Fruit fly (Drosophila melanogaster) whole organism, embryonic: ENCODE data around the gene CG7304.

Experiments
- Adf1 ChIP-seq: fragments of 200-800 bp; sonication (Bioruptor generic); IDR thresholded peaks from 2 replicates; pipeline ENCODE4 v1.3.6; 2022; ENCODE audit warnings: missing biosample characterization, missing genetic modification characterization
- CG10209 ChIP-seq: fragments of 200-800 bp; sonication (Bioruptor generic); optimal IDR thresholded peaks from 3 replicates; lab custom pipeline; 2017; ENCODE audit warnings: missing biosample characterization, mild to moderate bottlenecking, missing genetic modification characterization, missing genetic modification reagents
- CG1233 ChIP-seq: fragments of 200-800 bp; sonication (Bioruptor generic); optimal IDR thresholded peaks from 4 replicates; lab custom pipeline; 2018; ENCODE audit warnings: missing biosample characterization, mild to moderate bottlenecking, missing genetic modification characterization
- CG12942 ChIP-seq: fragments of 200-800 bp; sonication (Bioruptor generic); optimal IDR thresholded peaks from 3 replicates; lab custom pipeline; 2016; ENCODE audit warnings: missing biosample characterization, missing genetic modification characterization
- CG13424 ChIP-seq: fragments of 200-800 bp; sonication (Bioruptor generic); optimal IDR thresholded peaks from 2 replicates; lab custom pipeline; 2019; ENCODE audit warnings: missing biosample characterization, mild to moderate bottlenecking, missing genetic modification characterization, moderate library complexity
- CG14667 ChIP-seq: fragments of 200-800 bp; sonication (Bioruptor generic); IDR thresholded peaks from 2 replicates; pipeline ENCODE4 v1.3.6; 2022; ENCODE audit warnings: missing biosample characterization, missing genetic modification characterization
- CG15696 ChIP-seq: fragments of 200-800 bp; sonication (Bioruptor generic); optimal IDR thresholded peaks from 2 replicates; lab custom pipeline; 2019; ENCODE audit warnings: missing biosample characterization, mild to moderate bottlenecking, missing genetic modification characterization, moderate library complexity
- CG17328 ChIP-seq: fragments of 200-800 bp; sonication (Bioruptor generic); IDR thresholded peaks from 2 replicates; pipeline ENCODE4 v1.3.6; 2022; ENCODE audit warnings: missing biosample characterization, missing genetic modification characterization
- CG17802 ChIP-seq: fragments of 200-800 bp; sonication (Bioruptor generic); optimal IDR thresholded peaks from 2 replicates; lab custom pipeline; 2018; ENCODE audit warnings: missing biosample characterization, mild to moderate bottlenecking, missing genetic modification characterization, moderate library complexity
- CG17829 ChIP-seq: fragments of 200-800 bp; optimal IDR thresholded peaks from 2 replicates; lab custom pipeline; 2019; ENCODE audit warnings: missing biosample characterization, mild to moderate bottlenecking, missing genetic modification characterization, moderate library complexity
- CG1792 ChIP-seq: fragments of 200-800 bp; sonication (Bioruptor generic); optimal IDR thresholded peaks from 2 replicates; lab custom pipeline; 2016; ENCODE audit warnings: missing biosample characterization, missing genetic modification characterization
- CG2120 ChIP-seq: fragments of 200-800 bp; sonication (Bioruptor generic); optimal IDR thresholded peaks from 3 replicates; lab custom pipeline; 2016; ENCODE audit warnings: missing biosample characterization, missing genetic modification characterization
- CG30431 ChIP-seq: fragments of 200-800 bp; sonication (Bioruptor generic); optimal IDR thresholded peaks from 2 replicates; lab custom pipeline; 2017; ENCODE audit warnings: missing biosample characterization, missing genetic modification characterization
- CG33213 ChIP-seq: fragments of 200-800 bp; sonication (Bioruptor generic); optimal IDR thresholded peaks from 3 replicates; lab custom pipeline; 2016; ENCODE audit warnings: missing biosample characterization, missing genetic modification characterization
- CG3407 ChIP-seq: fragments of 200-800 bp; sonication (Bioruptor generic); optimal IDR thresholded peaks from 2 replicates; lab custom pipeline; 2018; ENCODE audit warnings: missing biosample characterization, mild to moderate bottlenecking, missing genetic modification characterization
- CG4707 ChIP-seq: fragments of 200-800 bp; sonication (Bioruptor generic); optimal IDR thresholded peaks from 2 replicates; lab custom pipeline; 2018; ENCODE audit warnings: missing biosample characterization, mild to moderate bottlenecking, missing genetic modification characterization, moderate library complexity
- CG5953 ChIP-seq: fragments of 200-800 bp; sonication (Bioruptor generic); IDR thresholded peaks from 2 replicates; pipeline ENCODE4 v1.3.6; 2022; ENCODE audit warnings: missing biosample characterization, missing genetic modification characterization
- CG7556 ChIP-seq: fragments of 200-800 bp; sonication (Bioruptor generic); optimal IDR thresholded peaks from 2 replicates; lab custom pipeline; 2017; ENCODE audit warnings: missing biosample characterization, mild to moderate bottlenecking, missing genetic modification characterization
- CG7987 ChIP-seq: fragments of 200-800 bp; sonication (Bioruptor generic); optimal IDR thresholded peaks from 2 replicates; lab custom pipeline; 2018; ENCODE audit warnings: missing biosample characterization, mild to moderate bottlenecking, missing genetic modification characterization, moderate library complexity
- CG8281 ChIP-seq: fragments of 200-800 bp; sonication (Bioruptor generic); optimal IDR thresholded peaks from 2 replicates; lab custom pipeline; 2018; ENCODE audit warnings: missing biosample characterization, mild to moderate bottlenecking, missing genetic modification characterization, moderate library complexity
- CG8290 ChIP-seq, 3 experiments: fragments of 200-800 bp; sonication (Bioruptor generic); optimal IDR thresholded peaks; 2 replicates each; lab custom pipeline; 2016 to 2019; ENCODE audit warnings: missing biosample characterization in 3 of 3, missing genetic modification characterization in 3 of 3, mild to moderate bottlenecking in 2 of 3, moderate library complexity in 1 of 3
- CG9609 ChIP-seq: fragments of 200-800 bp; sonication (Bioruptor generic); optimal IDR thresholded peaks from 3 replicates; lab custom pipeline; 2016; ENCODE audit warnings: missing biosample characterization, missing genetic modification characterization
- CG9876 ChIP-seq: fragments of 200-800 bp; sonication (Bioruptor generic); optimal IDR thresholded peaks from 2 replicates; lab custom pipeline; 2016; ENCODE audit warnings: missing biosample characterization, missing genetic modification characterization
- CG9932 ChIP-seq: fragments of 200-800 bp; sonication (Bioruptor generic); IDR thresholded peaks from 2 replicates; pipeline ENCODE4 v1.3.6; 2022; ENCODE audit warnings: missing biosample characterization, missing genetic modification characterization
- Dad ChIP-seq: fragments of 200-800 bp; sonication (Bioruptor generic); optimal IDR thresholded peaks from 3 replicates; lab custom pipeline; 2016; ENCODE audit warnings: missing biosample characterization, missing genetic modification characterization
- Doc2 ChIP-seq: fragments of 200-800 bp; sonication (Bioruptor generic); IDR thresholded peaks from 2 replicates; pipeline ENCODE4 v1.3.6; 2022; ENCODE audit warnings: missing biosample characterization, missing genetic modification characterization
- Drgx ChIP-seq: fragments of 200-800 bp; sonication (Bioruptor generic); IDR thresholded peaks from 2 replicates; pipeline ENCODE4 v1.3.6; 2022; ENCODE audit warnings: missing biosample characterization, missing genetic modification characterization
- Gug ChIP-seq: fragments of 200-800 bp; sonication (Bioruptor generic); IDR thresholded peaks from 4 replicates; pipeline ENCODE4 v1.3.6; 2022; ENCODE audit warnings: missing biosample characterization, missing genetic modification characterization
- HLH54F ChIP-seq: fragments of 200-800 bp; sonication (Bioruptor generic); optimal IDR thresholded peaks from 3 replicates; lab custom pipeline; 2016; ENCODE audit warnings: missing biosample characterization, missing genetic modification characterization
- Hmr ChIP-seq: fragments of 200-800 bp; sonication (Bioruptor generic); optimal IDR thresholded peaks from 3 replicates; lab custom pipeline; 2017; ENCODE audit warnings: mild to moderate bottlenecking, missing biosample characterization, missing genetic modification reagents, missing genetic modification characterization
- MBD-R2 ChIP-seq: fragments of 200-800 bp; sonication (Bioruptor generic); IDR thresholded peaks from 2 replicates; pipeline ENCODE4 v1.3.6; 2022; ENCODE audit warnings: missing biosample characterization, missing genetic modification characterization
- MESR4 ChIP-seq: fragments of 200-800 bp; sonication (Bioruptor generic); optimal IDR thresholded peaks from 2 replicates; lab custom pipeline; 2018; ENCODE audit warnings: missing biosample characterization, mild to moderate bottlenecking, missing genetic modification characterization, moderate library complexity
- Max ChIP-seq: fragments of 200-800 bp; sonication (Bioruptor generic); optimal IDR thresholded peaks from 2 replicates; lab custom pipeline; 2016; ENCODE audit warnings: missing biosample characterization, mild to moderate bottlenecking, missing genetic modification characterization
- Ssrp ChIP-seq: fragments of 200-800 bp; sonication (Bioruptor generic); optimal IDR thresholded peaks from 2 replicates; lab custom pipeline; 2018; ENCODE audit warnings: missing biosample characterization, mild to moderate bottlenecking, missing genetic modification characterization, moderate library complexity
- Taf1 ChIP-seq: fragments of 200-800 bp; sonication (Bioruptor generic); IDR thresholded peaks from 2 replicates; pipeline ENCODE4 v1.3.6; 2022; ENCODE audit warnings: missing biosample characterization, missing genetic modification characterization
- al ChIP-seq: fragments of 200-800 bp; sonication (Bioruptor generic); IDR thresholded peaks from 2 replicates; pipeline ENCODE4 v1.3.6; 2022; ENCODE audit warnings: missing biosample characterization, missing genetic modification characterization
- croc ChIP-seq: fragments of 200-800 bp; sonication (Bioruptor generic); conservative IDR thresholded peaks from 3 replicates; pipeline ENCODE4 v1.3.6; 2022; ENCODE audit warnings: missing biosample characterization, missing genetic modification characterization
- cwo ChIP-seq: fragments of 200-800 bp; sonication (Bioruptor generic); optimal IDR thresholded peaks from 3 replicates; lab custom pipeline; 2017; ENCODE audit warnings: missing biosample characterization, missing genetic modification characterization, mild to moderate bottlenecking, moderate library complexity, missing genetic modification reagents
- hkb ChIP-seq, 2 experiments: fragments of 200-800 bp in 1 of 2; fragments of >200 bp in 1 of 2; sonication (Bioruptor generic) in 1 of 2; IDR thresholded peaks in 1 of 2; optimal IDR thresholded peaks in 1 of 2; 2 replicates each; pipeline versions ENCODE4 v1.3.6 to Lab custom; 2017 to 2022; ENCODE audit warnings: missing biosample characterization in 1 of 2, missing genetic modification characterization in 1 of 2
- jing ChIP-seq: fragments of 200-800 bp; sonication (Bioruptor generic); optimal IDR thresholded peaks from 2 replicates; lab custom pipeline; 2018; ENCODE audit warnings: missing biosample characterization, mild to moderate bottlenecking, missing genetic modification characterization
- lbe ChIP-seq: fragments of 200-800 bp; sonication (Bioruptor generic); optimal IDR thresholded peaks from 2 replicates; lab custom pipeline; 2016; ENCODE audit warnings: missing biosample characterization, mild to moderate bottlenecking, missing genetic modification characterization
- lilli ChIP-seq: fragments of 200-800 bp; sonication (Bioruptor generic); optimal IDR thresholded peaks from 3 replicates; lab custom pipeline; 2016; ENCODE audit warnings: missing biosample characterization, missing genetic modification characterization
- peb ChIP-seq: fragments of 200-800 bp; sonication (Bioruptor generic); IDR thresholded peaks from 2 replicates; pipeline ENCODE4 v1.3.6; 2022; ENCODE audit warnings: missing biosample characterization, missing genetic modification characterization
- ranshi ChIP-seq: fragments of 200-800 bp; sonication (Bioruptor generic); IDR thresholded peaks from 2 replicates; pipeline ENCODE4 v1.3.6; 2022; ENCODE audit warnings: missing biosample characterization, missing genetic modification characterization
- salm ChIP-seq: fragments of 200-800 bp; sonication (Bioruptor generic); optimal IDR thresholded peaks from 2 replicates; lab custom pipeline; 2018; ENCODE audit warnings: missing biosample characterization, mild to moderate bottlenecking, missing genetic modification characterization
- sc ChIP-seq, 3 experiments: fragments of >200 bp in 2 of 3; fragments of 200-800 bp in 1 of 3; sonication (Bioruptor generic) in 1 of 3; optimal IDR thresholded peaks; 2 replicates in 2 of 3; 3 replicates in 1 of 3; lab custom pipeline; 2017; ENCODE audit warnings: mild to moderate bottlenecking in 1 of 3, missing biosample characterization in 1 of 3, missing genetic modification characterization in 1 of 3, missing genetic modification reagents in 1 of 3
- schlank ChIP-seq: fragments of 200-800 bp; sonication (Bioruptor generic); optimal IDR thresholded peaks from 2 replicates; lab custom pipeline; 2018; ENCODE audit warnings: missing biosample characterization, mild to moderate bottlenecking, missing genetic modification characterization
- seq ChIP-seq: fragments of 200-800 bp; sonication (Bioruptor generic); IDR thresholded peaks from 2 replicates; pipeline ENCODE4 v1.3.6; 2022; ENCODE audit warnings: missing biosample characterization, missing genetic modification characterization
- sisA ChIP-seq: fragments of 200-800 bp; sonication (Bioruptor generic); IDR thresholded peaks from 2 replicates; pipeline ENCODE4 v1.3.6; 2022; ENCODE audit warnings: missing biosample characterization, missing genetic modification characterization
- wdn ChIP-seq: fragments of 200-800 bp; sonication (Bioruptor generic); IDR thresholded peaks from 2 replicates; pipeline ENCODE4 v1.3.6; 2022; ENCODE audit warnings: missing biosample characterization, missing genetic modification characterization

CG7304 gene

DNA sequence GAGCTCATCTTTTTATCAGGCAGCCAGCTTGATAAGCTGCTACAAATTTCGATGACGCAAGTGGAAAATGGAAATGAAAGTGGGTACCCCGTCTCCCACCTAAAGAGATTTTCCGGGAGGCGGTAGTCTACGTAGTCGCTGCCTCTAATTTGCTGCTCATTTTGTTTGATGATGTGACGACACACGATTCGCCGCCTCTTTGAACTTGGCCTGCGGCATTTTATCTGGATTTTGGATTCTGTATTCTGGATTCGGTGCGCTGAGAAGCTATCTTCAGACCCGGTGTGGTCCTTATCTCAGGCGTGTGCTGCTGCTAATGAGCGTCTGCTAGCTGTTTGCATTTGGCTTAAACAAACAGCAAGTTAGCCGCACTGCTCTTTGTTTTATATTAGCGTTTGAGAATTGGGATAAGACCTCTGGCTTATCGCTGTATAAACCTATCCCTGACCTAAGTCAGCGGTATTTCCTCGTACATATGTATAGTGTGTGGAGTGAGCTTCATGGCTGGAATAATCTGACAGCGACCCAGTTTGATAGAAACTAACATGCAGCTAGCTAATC lies 34.5 kb downstream of the CG7304 start (continued):
- TF ChIP-seq jing (GFP tag; lab: Kevin White, UChicago) (no peak), CG17802 (tag; lab: Kevin White, UChicago) (peak; percentile 10), CG17328 (peak; percentile 57), CG15696 (tag; lab: Kevin White, UChicago) (peak; percentile 69), MBD-R2 (GFP tag; lab: Robert Waterston, UW) (no peak; the same call in 1 of the 2 replicates), CG7987 (GFP tag; lab: Kevin White, UChicago) (peak; percentile 70), lilli (peak; percentile 22), hkb (optimal IDR thresholded peaks at IDR 0.05; lab: Kevin White, UChicago) (no peak), hkb (GFP tag; IDR thresholded peaks at IDR 0.05; lab: Robert Waterston, UW) (peak; percentile 80), CG12942 (GFP tag; lab: Kevin White, UChicago) (peak; percentile 41), CG33213 (GFP tag; lab: Kevin White, UChicago) (peak; percentile 77), HLH54F (GFP tag; lab: Kevin White, UChicago) (peak; percentile 5), CG14667 (no peak), CG9609 (peak; percentile 12), MESR4 (no peak), al (GFP tag; lab: Robert Waterston, UW) (no peak), croc (GFP tag; lab: Robert Waterston, UW) (no peak), CG7556 (GFP tag; lab: Kevin White, UChicago) (peak; percentile 43), CG4707 (GFP tag; lab: Kevin White, UChicago) (peak; percentile 51), CG9876 (GFP tag; lab: Kevin White, UChicago) (peak; percentile 29), schlank (peak; percentile 57), CG1792 (GFP tag; lab: Kevin White, UChicago) (peak; percentile 86), CG5953 (peak; percentile 74), CG8281 (peak; percentile 29), sc (optimal IDR thresholded peaks at IDR 0.05; lab: Kevin White, UChicago) (no peak), sc (GFP tag; optimal IDR thresholded peaks at IDR 0.05; lab: Kevin White, UChicago) (peak; percentile 63), CG10209 (peak; percentile 77), Gug (GFP tag; lab: Robert Waterston, UW) (no peak), sisA (GFP tag; lab: Robert Waterston, UW) (no peak), CG8290 (GFP tag; optimal IDR thresholded peaks at IDR 0.05; lab: Kevin White, UChicago) (peak; percentile 56), CG8290 (tag; optimal IDR thresholded peaks at IDR 0.05; lab: Kevin White, UChicago) (peak in 1 of 2 experiments; percentile 65), Hmr (peak; percentile 75), Dad (GFP tag; lab: Kevin White, UChicago) (peak; percentile 47), Max (GFP tag; lab: Kevin White, UChicago) (peak; percentile 34)

DNA sequence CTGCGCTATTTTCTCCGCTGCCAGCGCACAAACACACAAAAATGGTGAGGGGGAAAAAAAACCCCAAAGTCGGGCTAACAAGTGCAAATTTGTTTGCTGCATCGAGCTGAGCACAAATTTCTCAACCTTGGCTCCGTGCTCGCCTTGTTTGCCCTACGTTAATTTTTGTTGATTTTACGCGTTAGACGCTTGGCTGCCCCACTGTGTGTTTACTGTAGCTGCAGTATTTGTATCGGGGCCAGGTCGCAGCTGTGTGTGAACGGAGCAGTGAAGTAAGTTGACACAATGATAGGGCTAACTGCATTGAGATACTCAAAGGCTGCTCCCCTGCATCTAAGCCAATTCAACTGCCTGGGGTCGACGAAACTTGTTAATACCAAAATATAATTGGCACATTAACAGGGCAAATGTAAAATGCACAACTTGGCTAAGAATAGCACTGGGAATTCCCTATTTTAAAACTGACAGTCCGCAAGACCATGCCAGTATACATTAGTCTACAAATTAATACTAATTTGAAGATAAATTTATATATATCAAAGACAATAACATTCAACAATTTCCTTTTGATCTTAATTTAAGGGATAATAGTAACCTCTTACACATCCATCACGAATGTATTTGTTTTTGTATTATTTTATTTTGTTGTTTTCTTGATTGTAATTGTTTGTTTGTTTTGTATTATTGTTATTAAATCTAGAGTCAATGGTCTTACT lies 36.4 kb downstream of the CG7304 start, which contains the start of gene CG42571:
Gene CG42571, plus strand, starts transcription at position 666 of the 716 bp plus-strand sequence.
- TF ChIP-seq Drgx (no peak), wdn (GFP tag; lab: Robert Waterston, UW) (no peak), seq (GFP tag; lab: Robert Waterston, UW) (peak; percentile 66; the same call in 1 of the 2 replicates), CG2120 (GFP tag; lab: Kevin White, UChicago) (no peak), CG3407 (GFP tag; lab: Kevin White, UChicago) (peak; percentile 76), salm (tag; lab: Kevin White, UChicago) (peak; percentile 21), Taf1 (no peak), lbe (GFP tag; lab: Kevin White, UChicago) (no peak), CG30431 (GFP tag; lab: Kevin White, UChicago) (no peak), ranshi (GFP tag; lab: Robert Waterston, UW) (no peak), CG1233 (GFP tag; lab: Kevin White, UChicago) (peak; percentile 44), CG13424 (tag; lab: Kevin White, UChicago) (peak; percentile 27), CG9932 (no peak), Ssrp (no peak), Adf1 (GFP tag; lab: Robert Waterston, UW) (no peak), Doc2 (no peak), CG17829 (tag; lab: Kevin White, UChicago) (no peak), cwo (no peak), peb (GFP tag; lab: Robert Waterston, UW) (no peak)
